Worm (Caenorhabditis elegans) whole organism, early embryonic: ENCODE results near the gene ark-1.
A peak's percentile ranks its signal among the peaks of the same experiment; 100 is the strongest.
"Not testable (repeated sequence)": the region's sequence is repeated elsewhere in the genome, so short reads cannot be mapped to it uniquely, and the experiment has no call there.

ENCODE experiments used
- B0310.2 ChIP-seq: sonication (generic microtip); optimal IDR thresholded peaks from 2 replicates; lab custom pipeline; 2016; ENCODE audit warnings: mild to moderate bottlenecking, missing genetic modification characterization, missing compliant biosample characterization
- F13C5.2 ChIP-seq: sonication (generic microtip); optimal IDR thresholded peaks from 2 replicates; lab custom pipeline; 2017; ENCODE audit warnings: mild to moderate bottlenecking, missing genetic modification characterization, inconsistent platforms, missing compliant biosample characterization
- aly-1 ChIP-seq: sonication (generic microtip); optimal IDR thresholded peaks from 2 replicates; lab custom pipeline; 2016; ENCODE audit warnings: missing genetic modification characterization, missing compliant biosample characterization
- ama-1 ChIP-seq: fragments of 150-350 bp; optimal IDR thresholded peaks from 2 replicates; lab custom pipeline; 2014
- ceh-13 ChIP-seq: fragments of 200-800 bp; sonication (Bioruptor generic); optimal IDR thresholded peaks from 2 replicates; lab custom pipeline; 2018; ENCODE audit warnings: mild to moderate bottlenecking, missing genetic modification characterization, missing compliant biosample characterization
- ceh-36 ChIP-seq: sonication (generic microtip); optimal IDR thresholded peaks from 2 replicates; lab custom pipeline; 2016; ENCODE audit warnings: missing genetic modification characterization, inconsistent platforms, missing compliant biosample characterization
- ets-7 ChIP-seq: sonication (generic microtip); optimal IDR thresholded peaks from 2 replicates; lab custom pipeline; 2016; ENCODE audit warnings: missing genotype, missing genetic modification characterization, missing compliant biosample characterization
- flt-1 ChIP-seq: fragments of 200-800 bp; sonication (Bioruptor generic); IDR thresholded peaks from 2 replicates; pipeline ENCODE4 v1.3.6; 2022; ENCODE audit warnings: missing genetic modification characterization, missing compliant biosample characterization
- hmbx-1 ChIP-seq: sonication (generic microtip); optimal IDR thresholded peaks from 2 replicates; lab custom pipeline; 2016; ENCODE audit warnings: mild to moderate bottlenecking, missing genetic modification characterization, missing compliant biosample characterization
- hmg-4 ChIP-seq: fragments of 200-800 bp; sonication (Bioruptor generic); optimal IDR thresholded peaks from 2 replicates; lab custom pipeline; 2018; ENCODE audit warnings: mild to moderate bottlenecking, missing genetic modification characterization, missing compliant biosample characterization
- hnd-1 ChIP-seq: sonication (generic microtip); optimal IDR thresholded peaks from 2 replicates; lab custom pipeline; 2016; ENCODE audit warnings: missing genetic modification characterization, missing compliant biosample characterization
- pes-1 ChIP-seq: fragments of 200-800 bp; sonication (Bioruptor generic); IDR thresholded peaks from 2 replicates; pipeline ENCODE4 v1.3.6; 2022; ENCODE audit warnings: missing genetic modification reagents, missing genetic modification characterization, missing compliant biosample characterization
- scrt-1 ChIP-seq: fragments of 200-800 bp; sonication (Bioruptor generic); IDR thresholded peaks from 2 replicates; pipeline ENCODE4 v1.3.6; 2022; ENCODE audit warnings: missing genetic modification characterization, missing compliant biosample characterization
- sea-1 ChIP-seq: fragments of 200-800 bp; sonication (Bioruptor generic); conservative IDR thresholded peaks from 2 replicates; pipeline ENCODE4 v1.3.6; 2022; ENCODE audit warnings: missing genetic modification characterization, missing compliant biosample characterization
- tbx-11 ChIP-seq: fragments of 200-800 bp; sonication (Bioruptor generic); IDR thresholded peaks from 2 replicates; pipeline ENCODE4 v1.3.6; 2022; ENCODE audit warnings: missing genetic modification characterization, missing compliant biosample characterization
- tbx-37 ChIP-seq: fragments of 200-800 bp; sonication (Bioruptor generic); conservative IDR thresholded peaks from 2 replicates; pipeline ENCODE4 v1.3.6; 2022; ENCODE audit warnings: missing genetic modification reagents, missing genetic modification characterization, missing compliant biosample characterization
- tra-4 ChIP-seq: sonication (generic microtip); optimal IDR thresholded peaks from 2 replicates; lab custom pipeline; 2017; ENCODE audit warnings: missing genetic modification characterization, missing compliant biosample characterization

Gene ark-1

DNA sequence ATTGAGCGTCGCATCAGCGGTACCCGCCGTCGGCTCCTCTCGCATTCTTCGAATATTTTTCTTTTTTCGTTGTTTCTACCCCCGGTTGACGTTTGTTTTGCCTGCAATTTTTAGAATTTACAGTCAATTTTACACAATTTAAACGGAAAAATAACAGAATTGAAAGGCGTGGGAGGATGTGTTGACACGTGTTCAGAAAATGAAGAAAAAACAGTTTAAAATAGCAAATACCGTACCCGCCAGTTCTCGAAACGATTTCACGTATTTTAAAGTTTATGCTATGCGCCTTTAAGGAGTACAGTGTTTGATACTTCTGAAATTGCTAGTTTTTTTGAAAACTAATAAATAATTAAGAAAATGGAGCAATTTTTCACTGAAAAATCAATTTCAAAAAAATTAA, at the start of gene ark-1:
ark-1 (minus strand) TSS at position 101 of the 400 bp plus-strand sequence.
- TF ChIP-seq hmbx-1 (tag; lab: Kevin White, UChicago) (no peak), ceh-13 (no peak), ceh-36 (tag; lab: Kevin White, UChicago) (no peak), F13C5.2 (tag; lab: Kevin White, UChicago) (no peak), B0310.2 (tag; lab: Kevin White, UChicago) (no peak), pes-1 (GFP tag; lab: Robert Waterston, UW) (no peak), aly-1 (tag; lab: Kevin White, UChicago) (no peak), scrt-1 (GFP tag; lab: Robert Waterston, UW) (no peak), sea-1 (no peak), ama-1 (lab: Kevin White, UChicago) (no peak), hnd-1 (tag; lab: Kevin White, UChicago) (no peak), tra-4 (tag; lab: Kevin White, UChicago) (no peak), flt-1 (GFP tag; lab: Robert Waterston, UW) (no peak), tbx-11 (GFP tag; lab: Robert Waterston, UW) (no peak), ets-7 (no peak), tbx-37 (GFP tag; lab: Robert Waterston, UW) (no peak), hmg-4 (GFP tag; lab: Kevin White, UChicago) (no peak)

DNA sequence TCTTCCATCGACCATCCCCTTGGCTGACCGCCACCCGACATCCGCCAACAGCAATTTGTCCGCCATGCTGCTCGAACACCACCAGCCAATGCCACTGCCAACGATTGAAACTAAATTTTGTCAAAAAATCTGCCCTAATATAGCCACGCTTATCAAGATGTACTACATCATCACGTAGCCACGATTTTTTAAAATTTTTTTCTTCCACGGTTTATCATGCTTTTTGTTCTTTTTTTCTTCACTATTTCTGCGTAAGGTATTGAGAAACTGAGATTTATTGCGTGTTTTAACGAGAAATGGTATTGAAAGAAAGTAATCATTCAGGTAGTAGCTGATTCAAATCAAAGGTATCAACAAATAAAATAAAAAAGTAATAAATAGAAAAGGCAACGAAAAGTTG, 46.3 kb upstream of the ark-1 start, which contains the start of gene T23B5.6:
T23B5.6 (minus strand) TSS at position 101 of the 400 bp plus-strand sequence.
- TF ChIP-seq tbx-11 (GFP tag; lab: Robert Waterston, UW); tra-4 (tag; lab: Kevin White, UChicago); scrt-1 (GFP tag; lab: Robert Waterston, UW): not testable (repeated sequence)

DNA sequence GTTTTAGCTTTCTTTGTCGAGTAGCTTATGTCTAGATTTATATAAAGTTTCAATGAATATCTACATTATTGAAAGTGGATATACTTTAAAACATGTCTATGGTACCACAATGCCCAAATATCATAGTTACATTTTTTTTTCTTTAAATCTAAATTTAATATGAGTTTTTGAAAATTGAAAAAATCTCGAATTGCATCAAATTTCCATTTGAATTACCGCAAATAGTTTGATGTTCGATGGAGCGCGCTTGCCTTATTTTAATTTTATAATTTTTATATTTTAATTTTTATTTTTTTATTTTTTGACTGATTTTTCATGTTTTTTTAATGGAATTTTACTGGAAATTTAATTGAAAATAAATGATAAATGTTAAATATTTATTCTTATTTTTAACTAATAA, 43.9 kb upstream of the ark-1 start, which contains the start of gene T23B5.4:
T23B5.4 (plus strand) TSS at position 301 of the 400 bp plus-strand sequence.
- TF ChIP-seq ets-7 (no peak), hmbx-1 (tag; lab: Kevin White, UChicago) (no peak), aly-1 (tag; lab: Kevin White, UChicago) (no peak), hnd-1 (tag; lab: Kevin White, UChicago) (no peak), tbx-37 (GFP tag; lab: Robert Waterston, UW) (no peak), tbx-11 (GFP tag; lab: Robert Waterston, UW) (no peak), scrt-1 (GFP tag; lab: Robert Waterston, UW) (no peak), ceh-13 (no peak), ama-1 (lab: Kevin White, UChicago) (no peak), sea-1 (no peak), pes-1 (GFP tag; lab: Robert Waterston, UW) (no peak), F13C5.2 (tag; lab: Kevin White, UChicago) (no peak), flt-1 (GFP tag; lab: Robert Waterston, UW) (no peak), hmg-4 (GFP tag; lab: Kevin White, UChicago) (no peak), tra-4 (tag; lab: Kevin White, UChicago) (no peak), B0310.2 (tag; lab: Kevin White, UChicago) (no peak), ceh-36 (tag; lab: Kevin White, UChicago) (no peak)

DNA sequence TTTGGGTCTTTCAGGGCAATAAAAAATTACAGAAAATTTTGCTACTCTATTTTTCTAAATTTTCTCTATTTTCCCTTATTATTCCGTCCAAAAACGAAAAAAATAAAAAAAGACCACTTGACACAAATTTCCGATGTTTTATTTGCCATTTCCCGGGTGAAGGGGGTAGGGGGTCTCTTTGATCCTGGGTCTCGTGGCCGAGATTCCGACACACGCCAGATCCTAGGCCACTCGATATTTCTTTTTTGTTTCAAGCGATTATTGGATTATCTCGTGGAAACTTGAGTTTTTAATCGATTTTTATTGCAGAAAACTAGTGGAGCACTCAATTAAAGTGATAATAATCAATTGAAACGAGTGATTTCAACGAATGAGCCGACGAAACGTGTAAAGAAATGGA, 22.3 kb upstream of the ark-1 start, which contains the start of the genes wdfy-3 and C26H9A.4:
wdfy-3 (plus strand) TSS at position 308 of the 400 bp plus-strand sequence.
C26H9A.4 (plus strand) TSS at position 317 of the 400 bp plus-strand sequence.
- no peak for TF ChIP-seq F13C5.2 (tag; lab: Kevin White, UChicago)
- TF ChIP-seq pes-1 (GFP tag; lab: Robert Waterston, UW): peak; percentile 24; the same call in 1 of the 2 replicates

DNA sequence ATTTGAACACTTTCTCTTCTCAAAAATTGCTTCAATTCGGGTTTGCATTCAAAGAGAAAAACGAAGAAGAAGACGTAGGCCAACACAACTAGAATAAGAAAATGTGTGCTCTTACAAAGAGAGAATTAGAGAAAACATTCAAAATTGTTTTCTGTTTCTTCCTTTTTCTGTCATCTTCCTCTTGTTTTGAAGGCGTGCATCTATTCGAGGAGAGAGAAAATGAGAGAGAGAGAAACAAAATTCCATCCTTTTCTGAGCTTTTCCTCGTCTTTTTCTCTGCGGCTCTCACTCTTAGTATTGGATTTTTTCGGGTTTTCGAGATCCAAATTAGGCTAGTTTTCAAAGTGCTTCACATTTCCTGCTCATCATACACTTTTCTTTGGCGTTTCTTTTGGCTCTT, 20.7 kb upstream of the ark-1 start:
- TF ChIP-seq B0310.2 (tag; lab: Kevin White, UChicago) (no peak), flt-1 (GFP tag; lab: Robert Waterston, UW) (no peak), ets-7 (no peak), ama-1 (lab: Kevin White, UChicago) (no peak), ceh-13 (no peak), pes-1 (GFP tag; lab: Robert Waterston, UW) (no peak), tra-4 (tag; lab: Kevin White, UChicago) (no peak), aly-1 (tag; lab: Kevin White, UChicago) (no peak), F13C5.2 (tag; lab: Kevin White, UChicago) (no peak), hmbx-1 (tag; lab: Kevin White, UChicago) (no peak)

DNA sequence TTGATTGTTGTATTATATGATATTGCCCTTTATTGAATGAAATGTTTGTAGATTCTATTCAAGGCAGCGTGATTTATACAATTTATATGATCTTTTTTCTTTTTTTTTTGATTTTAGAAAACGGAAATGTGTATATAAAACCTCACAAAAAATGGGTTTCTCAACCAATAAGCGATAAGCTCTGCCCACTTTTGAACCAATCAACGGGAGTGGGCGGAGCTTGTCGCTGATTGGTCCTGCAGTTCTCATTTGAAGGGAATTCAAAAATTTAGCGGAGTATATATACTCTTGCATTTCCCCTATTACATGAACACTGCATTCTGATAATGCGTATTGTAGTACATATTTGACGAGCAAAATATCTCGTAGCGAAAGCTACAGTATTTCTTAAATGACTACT, 19.8 kb upstream of the ark-1 start:
- no peak for TF ChIP-seq tbx-37 (GFP tag; lab: Robert Waterston, UW)
- no peak for TF ChIP-seq ceh-13
- TF ChIP-seq flt-1 (GFP tag; lab: Robert Waterston, UW): no peak

DNA sequence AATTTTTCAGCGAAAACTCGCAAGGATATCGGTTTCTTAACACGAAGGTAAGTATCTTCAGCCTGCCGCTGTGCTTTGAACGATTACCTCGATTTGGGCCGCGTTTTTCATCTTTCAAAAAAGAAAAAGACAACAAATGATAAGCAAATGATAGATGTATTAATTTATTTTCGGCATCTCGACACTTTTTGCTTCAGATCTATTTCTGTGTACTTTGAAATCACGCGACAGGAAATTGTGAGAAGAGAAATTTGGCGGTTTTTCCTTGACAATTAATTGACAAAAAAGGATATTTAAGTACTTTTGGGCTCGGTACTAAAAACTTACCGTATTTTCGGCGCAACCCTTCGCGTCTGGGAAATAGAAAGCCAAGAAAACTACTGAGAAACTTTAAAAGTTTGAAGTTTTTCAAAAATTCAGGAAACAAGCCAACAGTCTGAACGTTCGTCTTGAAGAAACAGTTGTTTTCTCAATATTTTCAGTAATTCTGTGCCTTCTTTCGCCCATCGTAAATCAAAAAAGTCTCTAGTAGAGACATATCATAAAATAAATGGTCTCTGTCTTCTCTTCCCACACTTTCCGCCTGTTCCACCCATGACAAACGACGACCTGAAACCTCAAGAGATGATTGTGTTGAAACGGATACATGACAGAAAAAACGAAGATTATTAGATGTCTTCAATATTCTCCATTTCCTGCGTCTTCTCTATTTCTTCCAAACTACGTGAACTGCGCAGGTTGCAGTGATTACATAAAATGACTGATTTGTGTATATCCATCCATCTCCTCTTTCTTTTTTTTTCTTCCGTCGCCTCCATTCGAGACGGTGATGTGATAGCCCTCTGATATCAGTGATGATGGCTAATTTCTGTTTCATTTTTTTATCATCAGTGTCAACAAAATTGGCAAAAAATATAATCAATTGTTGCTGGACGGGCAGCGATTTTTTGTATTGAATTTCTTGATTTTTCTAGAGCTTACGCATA, 10.3 kb upstream of the ark-1 start:
- TF ChIP-seq F13C5.2 (tag; lab: Kevin White, UChicago) (no peak), tra-4 (tag; lab: Kevin White, UChicago) (no peak), ama-1 (lab: Kevin White, UChicago) (no peak)
